Worm (Caenorhabditis elegans): ENCODE results near the gene R12B2.8.

The R12B2.8 gene

DNA sequence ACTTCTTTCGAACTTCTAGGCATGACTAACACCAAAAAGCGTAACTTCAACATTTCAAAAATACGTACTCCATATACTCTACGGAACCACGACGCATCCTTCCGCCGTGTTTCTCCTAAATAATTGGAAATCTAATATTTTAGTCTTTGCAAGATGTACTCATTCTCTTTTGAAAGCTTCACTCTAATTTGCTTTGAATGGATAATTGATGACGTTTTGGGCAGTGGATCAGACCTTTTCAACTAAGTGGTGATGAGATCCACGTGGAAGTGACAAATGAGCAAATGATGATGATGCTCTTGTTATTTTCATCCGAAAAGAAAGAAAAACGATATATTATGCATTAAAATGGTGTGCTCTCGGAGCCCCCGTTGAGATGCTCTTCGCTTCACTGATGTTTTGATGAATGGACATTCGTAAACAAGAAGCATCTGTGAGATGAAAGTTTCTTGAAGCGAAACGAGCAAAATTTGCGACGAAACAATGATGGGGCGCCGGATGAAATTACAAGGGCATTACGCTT is 794 bp downstream of the R12B2.8 start:
- TF ChIP-seq F49E8.2 (tag; optimal IDR thresholded peaks at IDR 0.05; ENCODE audit: insufficient read depth) (no peak), bed-2 (GFP tag; IDR thresholded peaks at IDR 0.05) (no peak), ZK185.1 (tag; optimal IDR thresholded peaks at IDR 0.05; ENCODE audit: poor library complexity, severe bottlenecking) (no peak), D2030.7 (GFP tag; IDR thresholded peaks at IDR 0.05) (no peak), nfya-1 (tag; optimal IDR thresholded peaks at IDR 0.05; ENCODE audit: borderline replicate concordance, insufficient read depth) (no peak), gei-17 (GFP tag; optimal IDR thresholded peaks at IDR 0.05) (no peak), Y79H2A.3 (GFP tag; conservative IDR thresholded peaks at IDR 0.05) (no peak), rpc-1 (optimal IDR thresholded peaks at IDR 0.05) (no peak), rpc-1 (tag; optimal IDR thresholded peaks at IDR 0.05) (no peak), dpff-1 (tag; optimal IDR thresholded peaks at IDR 0.05) (no peak), dox-1 (GFP tag; IDR thresholded peaks at IDR 0.05) (no peak), F33H1.4 (GFP tag; IDR thresholded peaks at IDR 0.05) (no peak), tbx-9 (tag; optimal IDR thresholded peaks at IDR 0.05; ENCODE audit: borderline replicate concordance) (no peak), mes-4 (tag; optimal IDR thresholded peaks at IDR 0.05) (no peak), hsf-1 (GFP tag; IDR thresholded peaks at IDR 0.05) (no peak), chd-7 (tag; optimal IDR thresholded peaks at IDR 0.05) (no peak), egl-44 (GFP tag; IDR thresholded peaks at IDR 0.05) (no peak), rec-8 (tag; optimal IDR thresholded peaks at IDR 0.05) (no peak), zfh-2 (GFP tag; conservative IDR thresholded peaks at IDR 0.05) (no peak), unc-130 (GFP tag; optimal IDR thresholded peaks at IDR 0.05) (no peak), ceh-79 (tag; optimal IDR thresholded peaks at IDR 0.05) (no peak)

DNA sequence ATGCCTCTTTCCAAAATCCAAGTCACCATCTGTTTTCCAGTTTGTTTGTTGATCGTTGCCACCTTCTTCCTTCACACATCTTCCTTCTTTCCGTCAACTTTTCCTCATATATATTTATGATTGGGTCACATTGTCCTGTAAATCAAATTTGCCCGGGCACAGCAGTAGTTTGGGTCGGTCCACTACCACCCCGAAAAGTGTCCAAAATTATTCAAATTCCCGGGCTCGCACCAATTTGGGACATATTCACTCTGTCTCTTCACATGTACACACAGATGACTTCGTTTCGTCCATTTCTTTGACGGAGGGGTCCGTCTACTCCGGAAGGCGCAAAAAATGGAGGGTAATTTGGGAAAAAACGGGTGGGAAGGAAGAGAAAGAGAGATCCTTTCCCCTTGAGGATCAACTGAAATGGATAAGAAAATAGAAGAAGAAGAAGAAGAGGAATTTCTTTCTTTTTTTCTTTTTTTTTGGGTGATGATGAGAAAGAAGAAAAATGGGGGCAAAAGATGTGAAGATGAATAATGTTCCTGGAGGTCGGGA is 3.2 kb downstream of the R12B2.8 start:
- TF ChIP-seq mxl-1 (tag; optimal IDR thresholded peaks at IDR 0.05) (no peak), hlh-12 (tag; optimal IDR thresholded peaks at IDR 0.05) (no peak), gei-17 (GFP tag; optimal IDR thresholded peaks at IDR 0.05) (no peak), F37B4.10 (GFP tag; IDR thresholded peaks at IDR 0.05) (0 out of 2 replicates have a peak, but pooled peaks have one; percentile 30), zfh-2 (GFP tag; conservative IDR thresholded peaks at IDR 0.05) (0 out of 2 replicates have a peak, but pooled peaks have one; percentile 40), attf-6 (GFP tag; IDR thresholded peaks at IDR 0.05) (no peak)

DNA sequence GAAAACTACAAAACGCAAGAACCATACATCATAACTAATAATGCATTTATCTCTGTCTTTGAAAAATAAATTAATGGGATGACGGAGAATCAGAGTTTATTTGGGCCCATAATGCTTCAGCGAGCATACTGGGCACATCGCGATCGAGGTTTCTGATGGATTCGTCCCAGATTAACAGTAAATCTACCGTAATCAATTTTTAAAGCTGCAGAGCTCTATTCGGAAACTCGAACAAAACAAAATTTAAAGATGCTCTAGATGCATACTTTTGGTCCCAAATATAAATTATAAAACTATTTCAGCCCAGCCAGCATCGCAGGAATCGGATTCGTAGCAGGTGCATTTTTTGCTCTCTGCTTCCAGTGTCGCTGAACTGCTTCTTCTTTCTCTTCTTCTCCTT is 4.3 kb downstream of the R12B2.8 start:
- TF ChIP-seq ceh-40 (GFP tag; IDR thresholded peaks at IDR 0.05): no peak
- TF ChIP-seq egl-18 (GFP tag; IDR thresholded peaks at IDR 0.05): no peak
- no peak for TF ChIP-seq egrh-3 (GFP tag; IDR thresholded peaks at IDR 0.05)
- TF ChIP-seq rcor-1 (GFP tag; IDR thresholded peaks at IDR 0.05): no peak
- TF ChIP-seq ztf-18 (tag; optimal IDR thresholded peaks at IDR 0.05): no peak
- TF ChIP-seq K12H6.12 (tag; optimal IDR thresholded peaks at IDR 0.05): no peak
- TF ChIP-seq dox-1 (GFP tag; IDR thresholded peaks at IDR 0.05): 0 out of 2 replicates have a peak, but pooled peaks have one; percentile 5
- TF ChIP-seq lir-1 (GFP tag; conservative IDR thresholded peaks at IDR 0.05): 0 out of 2 replicates have a peak, but pooled peaks have one; percentile 5
- TF ChIP-seq Y95B8A.8 (GFP tag; IDR thresholded peaks at IDR 0.05): peak; percentile 50; the same call in 1 of the 2 replicates
- TF ChIP-seq F23B12.7 (tag; optimal IDR thresholded peaks at IDR 0.05; ENCODE audit: insufficient read depth): no peak
- TF ChIP-seq bed-2 (GFP tag; IDR thresholded peaks at IDR 0.05): no peak
- TF ChIP-seq B0336.3 (GFP tag; IDR thresholded peaks at IDR 0.05): peak; percentile 52; the same call in 1 of the 2 replicates
- peak; percentile 43; the same call in 1 of the 2 replicates for TF ChIP-seq Y67H2A.10 (GFP tag; conservative IDR thresholded peaks at IDR 0.05)
- no peak for TF ChIP-seq athp-1 (tag; optimal IDR thresholded peaks at IDR 0.05)
- TF ChIP-seq egl-44 (GFP tag; IDR thresholded peaks at IDR 0.05): 0 out of 2 replicates have a peak, but pooled peaks have one; percentile 12
- TF ChIP-seq K11D2.4 (GFP tag; IDR thresholded peaks at IDR 0.05): 0 out of 2 replicates have a peak, but pooled peaks have one; percentile 14
- TF ChIP-seq tbx-9 (tag; optimal IDR thresholded peaks at IDR 0.05; ENCODE audit: borderline replicate concordance): no peak
- TF ChIP-seq ZK185.1 (tag; optimal IDR thresholded peaks at IDR 0.05; ENCODE audit: poor library complexity, severe bottlenecking): peak; percentile 0
- no peak for TF ChIP-seq unc-62 (GFP tag; optimal IDR thresholded peaks at IDR 0.05)
- no peak for TF ChIP-seq lin-26 (GFP tag; IDR thresholded peaks at IDR 0.05)
- TF ChIP-seq lsy-27 (tag; optimal IDR thresholded peaks at IDR 0.05; ENCODE audit: borderline replicate concordance, insufficient read depth): no peak
- no peak for TF ChIP-seq nhr-179 (tag; optimal IDR thresholded peaks at IDR 0.05)
- TF ChIP-seq mel-28 (tag; optimal IDR thresholded peaks at IDR 0.05; ENCODE audit: borderline replicate concordance): no peak
- no peak for TF ChIP-seq F39B2.1 (GFP tag; IDR thresholded peaks at IDR 0.05)

Measured in whole organism, young adult.